Fruit fly (Drosophila melanogaster): Measurements from ENCODE around the gene Dip-B.

DNA sequence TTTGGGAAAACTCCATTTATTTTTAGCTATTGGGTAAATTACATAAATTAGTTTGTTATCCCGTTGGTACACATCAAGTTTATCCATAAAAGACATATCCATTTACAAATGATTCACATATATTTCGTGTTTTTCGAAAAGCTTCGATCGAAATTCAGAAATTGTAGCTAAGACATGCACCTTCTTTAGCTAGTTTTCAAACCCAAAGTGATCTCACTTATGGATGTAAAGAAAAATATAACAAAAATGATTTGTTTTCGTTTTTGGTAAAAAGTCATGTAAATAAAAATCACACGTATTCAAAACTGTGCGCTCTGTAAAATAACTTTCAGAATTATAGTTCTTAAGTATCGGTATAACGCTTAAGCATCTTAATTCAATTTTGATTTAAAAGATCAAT lies 51.4 kb downstream of the Dip-B start:
- no peak for TF ChIP-seq h (optimal IDR thresholded peaks at IDR 0.05)
- no peak for TF ChIP-seq Myc (optimal IDR thresholded peaks at IDR 0.05)
- TF ChIP-seq psq (optimal IDR thresholded peaks at IDR 0.05), result no peak

All from Kc167 (cell line).